Fruit fly (Drosophila melanogaster) whole organism, embryonic: Measurements from ENCODE around the gene Pino.

Experiments
- Adf1 ChIP-seq: fragments of 200-800 bp; sonication (Bioruptor generic); IDR thresholded peaks from 2 replicates; pipeline ENCODE4 v1.3.6; 2022; ENCODE audit warnings: missing biosample characterization, missing genetic modification characterization
- Atf6 ChIP-seq: fragments of 200-800 bp; sonication (Bioruptor generic); IDR thresholded peaks from 2 replicates; pipeline ENCODE4 v1.3.6; 2022; ENCODE audit warnings: missing biosample characterization, missing genetic modification characterization
- CG10366 ChIP-seq: fragments of 200-800 bp; sonication (Bioruptor generic); IDR thresholded peaks from 2 replicates; pipeline ENCODE4 v1.3.6; 2022; ENCODE audit warnings: missing biosample characterization, missing genetic modification characterization
- CG11085 ChIP-seq: fragments of 200-800 bp; sonication (Bioruptor generic); IDR thresholded peaks from 2 replicates; pipeline ENCODE4 v1.3.6; 2022; ENCODE audit warnings: missing biosample characterization, missing genetic modification characterization
- CG1233 ChIP-seq: fragments of 200-800 bp; sonication (Bioruptor generic); optimal IDR thresholded peaks from 4 replicates; lab custom pipeline; 2018; ENCODE audit warnings: missing biosample characterization, mild to moderate bottlenecking, missing genetic modification characterization
- CG12659 ChIP-seq: fragments of 200-800 bp; sonication (Bioruptor generic); optimal IDR thresholded peaks from 3 replicates; lab custom pipeline; 2017; ENCODE audit warnings: mild to moderate bottlenecking, missing biosample characterization, missing genetic modification reagents, missing genetic modification characterization
- CG13775 ChIP-seq: fragments of 200-800 bp; sonication (Bioruptor generic); optimal IDR thresholded peaks from 3 replicates; lab custom pipeline; 2017; ENCODE audit warnings: missing biosample characterization, mild to moderate bottlenecking, missing genetic modification characterization
- CG1603 ChIP-seq: fragments of 200-800 bp; sonication (Bioruptor generic); optimal IDR thresholded peaks from 2 replicates; lab custom pipeline; 2019; ENCODE audit warnings: missing biosample characterization, mild to moderate bottlenecking, missing genetic modification characterization, moderate library complexity
- CG17186 ChIP-seq: fragments of 200-800 bp; sonication (Bioruptor generic); optimal IDR thresholded peaks from 3 replicates; lab custom pipeline; 2017; ENCODE audit warnings: missing biosample characterization, missing genetic modification reagents, missing genetic modification characterization
- CG17612 ChIP-seq: fragments of 200-800 bp; sonication (Bioruptor generic); IDR thresholded peaks from 2 replicates; pipeline ENCODE4 v1.3.6; 2022; ENCODE audit warnings: missing biosample characterization, missing genetic modification characterization
- CG2120 ChIP-seq: fragments of 200-800 bp; sonication (Bioruptor generic); optimal IDR thresholded peaks from 3 replicates; lab custom pipeline; 2016; ENCODE audit warnings: missing biosample characterization, missing genetic modification characterization
- CG2712 ChIP-seq: fragments of 200-800 bp; optimal IDR thresholded peaks from 3 replicates; lab custom pipeline; 2019; ENCODE audit warnings: missing biosample characterization, mild to moderate bottlenecking, missing genetic modification characterization, moderate library complexity
- CG3847 ChIP-seq: fragments of 200-800 bp; sonication (Bioruptor generic); IDR thresholded peaks from 2 replicates; pipeline ENCODE4 v1.3.6; 2022; ENCODE audit warnings: missing biosample characterization, missing genetic modification characterization
- CG42726 ChIP-seq: fragments of 200-800 bp; sonication (Bioruptor generic); IDR thresholded peaks from 2 replicates; pipeline ENCODE4 v1.3.6; 2022; ENCODE audit warnings: missing biosample characterization, missing genetic modification characterization; ENCODE audit not compliant: partially characterized antibody
- CG7357 ChIP-seq: fragments of 200-800 bp; sonication (Bioruptor generic); IDR thresholded peaks from 3 replicates; pipeline ENCODE4 v1.3.6; 2022; ENCODE audit warnings: missing biosample characterization, missing genetic modification characterization
- CG8924 ChIP-seq: fragments of 200-800 bp; optimal IDR thresholded peaks from 3 replicates; lab custom pipeline; 2019; ENCODE audit warnings: missing biosample characterization, mild to moderate bottlenecking, missing genetic modification characterization, moderate library complexity
- CG9215 ChIP-seq: fragments of 200-800 bp; sonication (Bioruptor generic); IDR thresholded peaks from 2 replicates; pipeline ENCODE4 v1.3.6; 2022; ENCODE audit warnings: missing biosample characterization, missing genetic modification characterization
- Chrac-16 ChIP-seq: fragments of 200-800 bp; sonication (Bioruptor generic); optimal IDR thresholded peaks from 3 replicates; lab custom pipeline; 2016; ENCODE audit warnings: missing biosample characterization, missing genetic modification characterization
- CoRest ChIP-seq: fragments of 200-800 bp; sonication (Bioruptor generic); optimal IDR thresholded peaks from 3 replicates; lab custom pipeline; 2018; ENCODE audit warnings: missing biosample characterization, mild to moderate bottlenecking, missing genetic modification characterization, moderate library complexity
- Deaf1 ChIP-seq: fragments of 200-800 bp; optimal IDR thresholded peaks from 3 replicates; lab custom pipeline; 2019; ENCODE audit warnings: missing biosample characterization, mild to moderate bottlenecking, missing genetic modification characterization, moderate library complexity
- Doc3 ChIP-seq: fragments of 200-800 bp; sonication (Bioruptor generic); IDR thresholded peaks from 3 replicates; pipeline ENCODE4 v1.3.6; 2022; ENCODE audit warnings: missing biosample characterization, missing genetic modification characterization; ENCODE audit not compliant: partially characterized antibody
- E2f2 ChIP-seq: fragments of 200-800 bp; sonication (Bioruptor generic); IDR thresholded peaks from 2 replicates; pipeline ENCODE4 v1.3.6; 2022; ENCODE audit warnings: missing biosample characterization, missing genetic modification characterization
- Hr39 ChIP-seq: fragments of >200 bp; optimal IDR thresholded peaks from 2 replicates; lab custom pipeline; 2017
- Hr78 ChIP-seq, 2 experiments: fragments of 200-800 bp in 1 of 2; fragments of >200 bp in 1 of 2; sonication (Bioruptor generic) in 1 of 2; optimal IDR thresholded peaks; 2 replicates each; lab custom pipeline; 2017 to 2019; ENCODE audit warnings: missing biosample characterization in 2 of 2, missing genetic modification characterization in 2 of 2, mild to moderate bottlenecking in 1 of 2, moderate library complexity in 1 of 2
- Side ChIP-seq: fragments of 200-800 bp; sonication (Bioruptor generic); optimal IDR thresholded peaks from 2 replicates; lab custom pipeline; 2016; ENCODE audit warnings: missing biosample characterization, missing genetic modification characterization
- Taf1 ChIP-seq: fragments of 200-800 bp; sonication (Bioruptor generic); IDR thresholded peaks from 2 replicates; pipeline ENCODE4 v1.3.6; 2022; ENCODE audit warnings: missing biosample characterization, missing genetic modification characterization
- Tbp ChIP-seq: fragments of >200 bp; optimal IDR thresholded peaks from 2 replicates; lab custom pipeline; 2018; ENCODE audit warnings: missing biosample characterization, missing genetic modification characterization
- dimm ChIP-seq: fragments of 200-800 bp; sonication (Bioruptor generic); IDR thresholded peaks from 2 replicates; pipeline ENCODE4 v1.3.6; 2022; ENCODE audit warnings: missing biosample characterization, missing genetic modification characterization
- ftz-f1 ChIP-seq: fragments of 200-800 bp; sonication (Bioruptor generic); optimal IDR thresholded peaks from 2 replicates; lab custom pipeline; 2016; ENCODE audit warnings: missing biosample characterization, missing genetic modification characterization
- gro ChIP-seq: fragments of 200-800 bp; sonication (Bioruptor generic); optimal IDR thresholded peaks from 2 replicates; lab custom pipeline; 2016; ENCODE audit warnings: missing biosample characterization, missing genetic modification characterization
- ind ChIP-seq: fragments of 200-800 bp; sonication (Bioruptor generic); optimal IDR thresholded peaks from 3 replicates; lab custom pipeline; 2016; ENCODE audit warnings: missing biosample characterization, missing genetic modification characterization
- inv ChIP-seq: fragments of 200-800 bp; sonication (Bioruptor generic); IDR thresholded peaks from 2 replicates; pipeline ENCODE4 v1.3.6; 2022; ENCODE audit warnings: missing biosample characterization, missing genetic modification characterization; ENCODE audit not compliant: partially characterized antibody
- lilli ChIP-seq: fragments of 200-800 bp; sonication (Bioruptor generic); optimal IDR thresholded peaks from 3 replicates; lab custom pipeline; 2016; ENCODE audit warnings: missing biosample characterization, missing genetic modification characterization
- oc ChIP-seq: fragments of 200-800 bp; sonication (Bioruptor generic); optimal IDR thresholded peaks from 2 replicates; lab custom pipeline; 2018; ENCODE audit warnings: missing biosample characterization, mild to moderate bottlenecking, missing genetic modification characterization, moderate library complexity
- odd ChIP-seq: fragments of 200-800 bp; sonication (Bioruptor generic); optimal IDR thresholded peaks from 2 replicates; lab custom pipeline; 2017; ENCODE audit warnings: missing biosample characterization, mild to moderate bottlenecking, missing genetic modification characterization
- pfk ChIP-seq: fragments of 200-800 bp; sonication (Bioruptor generic); optimal IDR thresholded peaks from 2 replicates; lab custom pipeline; 2018; ENCODE audit warnings: missing biosample characterization, mild to moderate bottlenecking, missing genetic modification characterization, moderate library complexity
- so ChIP-seq: fragments of 200-800 bp; sonication (Bioruptor generic); IDR thresholded peaks from 3 replicates; pipeline ENCODE4 v1.3.6; 2022; ENCODE audit warnings: missing biosample characterization, missing genetic modification characterization
- stc ChIP-seq: fragments of 200-800 bp; sonication (Bioruptor generic); IDR thresholded peaks from 2 replicates; pipeline ENCODE4 v1.3.6; 2022; ENCODE audit warnings: missing biosample characterization, missing genetic modification characterization
- tgo ChIP-seq: fragments of 200-800 bp; sonication (Bioruptor generic); IDR thresholded peaks from 3 replicates; pipeline ENCODE4 v1.3.6; 2022; ENCODE audit warnings: missing biosample characterization, missing genetic modification characterization
- unpg ChIP-seq: fragments of 200-800 bp; sonication (Bioruptor generic); optimal IDR thresholded peaks from 3 replicates; lab custom pipeline; 2018; ENCODE audit warnings: missing biosample characterization, mild to moderate bottlenecking, missing genetic modification characterization, moderate library complexity
- vnd ChIP-seq: fragments of 200-800 bp; sonication (Bioruptor generic); IDR thresholded peaks from 3 replicates; pipeline ENCODE4 v1.3.6; 2022; ENCODE audit warnings: missing biosample characterization, missing genetic modification characterization; ENCODE audit not compliant: partially characterized antibody

Pino gene

dm6 chr2L:1075753-1076152, 53.0 kb downstream of the Pino start (continued):
- TF ChIP-seq CG12659, result peak; percentile 82
- TF ChIP-seq oc (tag; lab: Kevin White, UChicago), result peak; percentile 95
- TF ChIP-seq Tbp (GFP tag; lab: Kevin White, UChicago), result no peak
- TF ChIP-seq Deaf1, result peak; percentile 32
- peak; percentile 87 for TF ChIP-seq Atf6
- TF ChIP-seq CG9215 (GFP tag; lab: Robert Waterston, UW), result peak; percentile 71
- peak in 1 of 2 experiments; percentile 68 for TF ChIP-seq Hr78 (GFP tag; optimal IDR thresholded peaks at IDR 0.05; lab: Kevin White, UChicago)
- peak; percentile 78; the same call in 2 of the 3 replicates for TF ChIP-seq CG7357
- TF ChIP-seq tgo (GFP tag; lab: Robert Waterston, UW), result peak; percentile 92
- peak; percentile 90 for TF ChIP-seq unpg (GFP tag; lab: Kevin White, UChicago)
- TF ChIP-seq CG3847 (GFP tag; lab: Robert Waterston, UW), result peak; percentile 81
- peak; percentile 85 for TF ChIP-seq CG13775 (GFP tag; lab: Kevin White, UChicago)
- TF ChIP-seq ftz-f1 (GFP tag; lab: Kevin White, UChicago), result no peak
- peak; percentile 89 for TF ChIP-seq stc (GFP tag; lab: Robert Waterston, UW)
- TF ChIP-seq Hr39 (lab: Kevin White, UChicago), result no peak
- peak; percentile 95 for TF ChIP-seq Chrac-16 (GFP tag; lab: Kevin White, UChicago)
- TF ChIP-seq CG8924, result peak; percentile 93
- peak; percentile 85 for TF ChIP-seq CG17612 (GFP tag; lab: Robert Waterston, UW)
- TF ChIP-seq CG42726, result no peak
- TF ChIP-seq gro (GFP tag; lab: Kevin White, UChicago), result peak; percentile 62
- peak; percentile 90 for TF ChIP-seq dimm (GFP tag; lab: Robert Waterston, UW)
- TF ChIP-seq Side (GFP tag; lab: Kevin White, UChicago), result peak; percentile 85
- TF ChIP-seq vnd, result no peak
- no peak for TF ChIP-seq inv (GFP tag; lab: Robert Waterston, UW)
- peak; percentile 80 for TF ChIP-seq CG17186 (GFP tag; lab: Kevin White, UChicago)
- peak; percentile 94 for TF ChIP-seq ind
- TF ChIP-seq Taf1, result peak; percentile 45; the same call in 1 of the 2 replicates
- no peak for TF ChIP-seq pfk (GFP tag; lab: Kevin White, UChicago)
- TF ChIP-seq CG2712 (tag; lab: Kevin White, UChicago), result peak; percentile 93
- peak; percentile 69 for TF ChIP-seq E2f2
- peak; percentile 92 for TF ChIP-seq CG10366 (GFP tag; lab: Robert Waterston, UW)
- TF ChIP-seq Doc3 (GFP tag; lab: Robert Waterston, UW), result no peak
- peak; percentile 90 for TF ChIP-seq lilli (GFP tag; lab: Kevin White, UChicago)
- TF ChIP-seq CG11085, result peak; percentile 69; the same call in 1 of the 2 replicates
- TF ChIP-seq CoRest (tag; lab: Kevin White, UChicago), result peak; percentile 90
- peak; percentile 81 for TF ChIP-seq CG1233 (GFP tag; lab: Kevin White, UChicago)
- TF ChIP-seq Adf1 (GFP tag; lab: Robert Waterston, UW), result peak; percentile 34; the same call in 1 of the 2 replicates
- peak; percentile 91; the same call in 2 of the 3 replicates for TF ChIP-seq so (GFP tag; lab: Robert Waterston, UW)
- TF ChIP-seq CG2120 (GFP tag; lab: Kevin White, UChicago), result peak; percentile 70
- TF ChIP-seq odd, result peak; percentile 76
- TF ChIP-seq CG1603 (tag; lab: Kevin White, UChicago), result peak; percentile 98
